Worm (Caenorhabditis elegans) whole organism, mixed stage, embryonic: ENCODE data around the gene srt-53.

Experiments used
- M03D4.4 ChIP-seq: sonication (generic microtip); optimal IDR thresholded peaks from 2 replicates; lab custom pipeline; 2017; ENCODE audit warnings: mild to moderate bottlenecking, missing genetic modification characterization, missing compliant biosample characterization
- bed-3 ChIP-seq: fragments of 200-800 bp; sonication (Bioruptor generic); optimal IDR thresholded peaks from 3 replicates; lab custom pipeline; 2018; ENCODE audit warnings: mild to moderate bottlenecking, missing genetic modification characterization, moderate library complexity, missing compliant biosample characterization
- ceh-39 ChIP-seq: fragments of 150-350 bp; optimal IDR thresholded peaks from 2 replicates; lab custom pipeline; 2014; ENCODE audit warnings: missing biosample characterization, missing genetic modification characterization
- ceh-43 ChIP-seq: fragments of 200-800 bp; sonication (Bioruptor generic); optimal IDR thresholded peaks from 2 replicates; lab custom pipeline; 2018; ENCODE audit warnings: mild to moderate bottlenecking, missing genetic modification characterization, moderate library complexity, missing compliant biosample characterization
- ceh-83 ChIP-seq: fragments of 200-800 bp; sonication (Bioruptor generic); optimal IDR thresholded peaks from 2 replicates; lab custom pipeline; 2018; ENCODE audit warnings: mild to moderate bottlenecking, missing genetic modification characterization, missing compliant biosample characterization
- cnd-1 ChIP-seq: fragments of 200-800 bp; sonication (Bioruptor generic); optimal IDR thresholded peaks from 2 replicates; lab custom pipeline; 2018; ENCODE audit warnings: mild to moderate bottlenecking, missing genetic modification characterization, missing compliant biosample characterization
- drap-1 ChIP-seq: fragments of 200-800 bp; sonication (Bioruptor generic); optimal IDR thresholded peaks from 3 replicates; lab custom pipeline; 2018; ENCODE audit warnings: mild to moderate bottlenecking, missing genetic modification characterization, missing compliant biosample characterization
- elt-1 ChIP-seq: sonication (generic microtip); optimal IDR thresholded peaks from 2 replicates; lab custom pipeline; 2017; ENCODE audit warnings: missing genetic modification characterization, mild to moderate bottlenecking, missing compliant biosample characterization, antibody characterized with exemption, moderate library complexity, borderline replicate concordance; ENCODE audit not compliant: insufficient read depth
- elt-3 ChIP-seq: fragments of 150-350 bp; optimal IDR thresholded peaks from 2 replicates; lab custom pipeline; 2014; ENCODE audit warnings: missing biosample characterization, missing genetic modification characterization
- flh-1 ChIP-seq: fragments of 200-800 bp; sonication (Bioruptor generic); optimal IDR thresholded peaks from 2 replicates; lab custom pipeline; 2018; ENCODE audit warnings: mild to moderate bottlenecking, missing genetic modification characterization, moderate library complexity, missing compliant biosample characterization
- ham-2 ChIP-seq: fragments of 200-800 bp; sonication (Bioruptor generic); optimal IDR thresholded peaks from 2 replicates; lab custom pipeline; 2018; ENCODE audit warnings: mild to moderate bottlenecking, missing genetic modification characterization, missing compliant biosample characterization
- hlh-1 ChIP-seq: fragments of 150-350 bp; optimal IDR thresholded peaks from 2 replicates; lab custom pipeline; 2014; ENCODE audit warnings: missing biosample characterization, missing genetic modification reagents, missing genetic modification characterization
- lin-13 ChIP-seq: fragments of 150-350 bp; optimal IDR thresholded peaks from 2 replicates; lab custom pipeline; 2014; ENCODE audit warnings: missing biosample characterization, missing genetic modification characterization
- lin-32 ChIP-seq: fragments of 200-800 bp; sonication (Bioruptor generic); optimal IDR thresholded peaks from 2 replicates; lab custom pipeline; 2018; ENCODE audit warnings: mild to moderate bottlenecking, missing genetic modification characterization, missing compliant biosample characterization
- lsy-2 ChIP-seq: fragments of 150-350 bp; optimal IDR thresholded peaks from 2 replicates; lab custom pipeline; 2014; ENCODE audit warnings: missing biosample characterization, missing genetic modification characterization
- mab-5 ChIP-seq: fragments of 150-350 bp; optimal IDR thresholded peaks from 2 replicates; lab custom pipeline; 2014; ENCODE audit warnings: missing biosample characterization, missing genetic modification characterization
- mep-1 ChIP-seq: fragments of 150-350 bp; optimal IDR thresholded peaks from 2 replicates; lab custom pipeline; 2017; ENCODE audit warnings: missing biosample characterization, missing genetic modification reagents, missing genetic modification characterization, inconsistent platforms
- mls-2 ChIP-seq: sonication (generic microtip); optimal IDR thresholded peaks from 2 replicates; lab custom pipeline; 2016; ENCODE audit warnings: mild to moderate bottlenecking, missing genetic modification characterization, moderate library complexity, missing compliant biosample characterization
- nhr-12 ChIP-seq: fragments of 150-350 bp; optimal IDR thresholded peaks from 2 replicates; lab custom pipeline; 2014; ENCODE audit warnings: missing biosample characterization, missing genetic modification characterization
- nhr-2 ChIP-seq: fragments of 150-350 bp; optimal IDR thresholded peaks from 2 replicates; lab custom pipeline; 2014; ENCODE audit warnings: missing biosample characterization, missing genetic modification characterization
- nhr-237 ChIP-seq: fragments of 150-350 bp; optimal IDR thresholded peaks from 2 replicates; lab custom pipeline; 2014; ENCODE audit warnings: missing biosample characterization, missing genetic modification characterization
- nhr-28 ChIP-seq: fragments of 150-350 bp; optimal IDR thresholded peaks from 2 replicates; lab custom pipeline; 2014; ENCODE audit warnings: missing biosample characterization, missing genetic modification characterization
- nhr-76 ChIP-seq: sonication (generic microtip); optimal IDR thresholded peaks from 2 replicates; lab custom pipeline; 2017; ENCODE audit warnings: missing biosample characterization, missing genetic modification characterization
- pha-4 ChIP-seq: fragments of 150-350 bp; optimal IDR thresholded peaks from 2 replicates; lab custom pipeline; 2018; ENCODE audit warnings: missing biosample characterization, missing genetic modification reagents, missing genetic modification characterization
- sem-2 ChIP-seq: fragments of 200-800 bp; sonication (Bioruptor generic); optimal IDR thresholded peaks from 2 replicates; lab custom pipeline; 2018; ENCODE audit warnings: mild to moderate bottlenecking, missing genetic modification characterization, missing compliant biosample characterization
- snpc-4 ChIP-seq: fragments of 150-350 bp; optimal IDR thresholded peaks from 2 replicates; lab custom pipeline; 2014; ENCODE audit warnings: missing biosample characterization, missing genetic modification characterization
- sptf-1 ChIP-seq: sonication (generic microtip); optimal IDR thresholded peaks from 2 replicates; lab custom pipeline; 2017; ENCODE audit warnings: mild to moderate bottlenecking, missing genetic modification characterization, moderate library complexity, missing compliant biosample characterization
- tbx-8 ChIP-seq: fragments of 200-800 bp; sonication (Bioruptor generic); optimal IDR thresholded peaks from 2 replicates; lab custom pipeline; 2018; ENCODE audit warnings: mild to moderate bottlenecking, missing genetic modification characterization, moderate library complexity, missing compliant biosample characterization
- unc-120 ChIP-seq: sonication (generic microtip); optimal IDR thresholded peaks from 2 replicates; lab custom pipeline; 2017; ENCODE audit warnings: missing genetic modification characterization, missing compliant biosample characterization; ENCODE audit not compliant: poor library complexity, severe bottlenecking
- unc-39 ChIP-seq: fragments of 150-350 bp; optimal IDR thresholded peaks from 2 replicates; lab custom pipeline; 2014; ENCODE audit warnings: missing biosample characterization, missing genetic modification characterization
- unc-62 ChIP-seq: fragments of 150-350 bp; optimal IDR thresholded peaks from 2 replicates; lab custom pipeline; 2014; ENCODE audit warnings: missing biosample characterization, missing genetic modification reagents, missing genetic modification characterization
- ztf-11 ChIP-seq: fragments of 150-350 bp; optimal IDR thresholded peaks from 2 replicates; lab custom pipeline; 2014; ENCODE audit warnings: missing biosample characterization, missing genetic modification characterization

Gene srt-53

ce11 chrV:7978798-7979197 is 38.6 kb upstream of the srt-53 start:
- TF ChIP-seq elt-1 (tag; lab: Kevin White, UChicago) = no peak
- TF ChIP-seq nhr-237 = peak; percentile 9
- no peak for TF ChIP-seq lin-32 (GFP tag; lab: Kevin White, UChicago)
- peak; percentile 46 for TF ChIP-seq sptf-1
- peak; percentile 55 for TF ChIP-seq drap-1 (GFP tag; lab: Kevin White, UChicago)
- no peak for TF ChIP-seq unc-39 (tag; lab: Kevin White, UChicago)
- TF ChIP-seq ceh-83 (GFP tag; lab: Kevin White, UChicago) = no peak
- no peak for TF ChIP-seq unc-120 (tag; lab: Kevin White, UChicago)
- TF ChIP-seq M03D4.4 (tag; lab: Kevin White, UChicago) = no peak
- peak; percentile 45 for TF ChIP-seq cnd-1 (tag; lab: Kevin White, UChicago)
- peak; percentile 51 for TF ChIP-seq lsy-2 (tag; lab: Kevin White, UChicago)
- TF ChIP-seq nhr-28 (tag; lab: Kevin White, UChicago) = no peak
- TF ChIP-seq lin-13 (tag; lab: Kevin White, UChicago) = no peak
- TF ChIP-seq hlh-1 = no peak
- TF ChIP-seq snpc-4 (tag; lab: Kevin White, UChicago) = no peak
- peak; percentile 76 for TF ChIP-seq ceh-39 (tag; lab: Kevin White, UChicago)
- TF ChIP-seq mls-2 (tag; lab: Kevin White, UChicago) = peak; percentile 14
- peak; percentile 98 for TF ChIP-seq nhr-2 (tag; lab: Kevin White, UChicago)
- peak; percentile 47 for TF ChIP-seq ham-2 (GFP tag; lab: Kevin White, UChicago)
- TF ChIP-seq tbx-8 (GFP tag; lab: Kevin White, UChicago) = no peak

DNA sequence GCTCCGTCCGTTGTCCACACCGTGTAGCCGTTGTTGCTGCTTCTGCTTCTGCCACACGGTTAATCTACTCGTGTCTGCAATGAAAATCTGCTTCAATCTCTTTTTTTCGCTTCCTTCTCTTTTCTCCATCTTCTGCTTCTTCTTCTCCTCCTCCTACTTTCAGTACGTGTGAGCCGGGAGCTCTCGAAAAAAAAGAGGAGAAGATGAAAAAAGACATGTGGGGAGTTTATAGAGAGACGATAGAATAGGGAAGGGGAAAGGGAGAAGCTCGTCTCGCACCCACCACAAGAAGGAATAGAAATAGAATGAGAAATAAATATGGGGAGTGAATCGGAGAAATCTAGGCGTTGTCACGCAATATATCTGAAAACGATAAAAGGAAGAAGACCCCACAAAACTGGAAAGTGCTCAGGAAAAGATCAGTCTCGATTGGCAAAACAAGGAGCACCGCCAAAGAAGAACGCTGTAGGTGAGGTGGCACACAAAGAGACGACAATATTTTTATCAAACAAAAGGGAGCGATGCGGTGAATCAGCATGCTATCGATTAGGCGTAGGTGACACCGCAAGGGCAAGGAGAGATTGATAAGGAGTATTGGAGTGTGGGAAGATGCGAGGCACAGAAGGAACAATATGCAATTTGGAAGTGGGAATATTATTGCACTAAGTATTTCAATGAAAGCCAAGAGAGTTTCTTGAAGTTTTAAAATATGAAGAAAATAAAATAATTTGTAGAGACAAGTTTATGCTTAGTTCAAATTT is 37.7 kb upstream of the srt-53 start, which contains the start of gene let-413:
Gene let-413, minus strand, starts transcription at position 76 of the 761 bp plus-strand sequence.
- TF ChIP-seq ceh-39 (tag; lab: Kevin White, UChicago) (no peak), pha-4 (tag; lab: Kevin White, UChicago) (no peak), mep-1 (no peak), flh-1 (GFP tag; lab: Kevin White, UChicago) (no peak), hlh-1 (no peak), mls-2 (tag; lab: Kevin White, UChicago) (no peak), elt-1 (tag; lab: Kevin White, UChicago) (no peak), lsy-2 (tag; lab: Kevin White, UChicago) (no peak), ztf-11 (tag; lab: Kevin White, UChicago) (no peak), unc-120 (tag; lab: Kevin White, UChicago) (no peak), unc-39 (tag; lab: Kevin White, UChicago) (no peak), mab-5 (no peak), cnd-1 (tag; lab: Kevin White, UChicago) (no peak), bed-3 (GFP tag; lab: Kevin White, UChicago) (no peak), sem-2 (no peak), unc-62 (GFP tag; lab: Kevin White, UChicago) (no peak)

DNA sequence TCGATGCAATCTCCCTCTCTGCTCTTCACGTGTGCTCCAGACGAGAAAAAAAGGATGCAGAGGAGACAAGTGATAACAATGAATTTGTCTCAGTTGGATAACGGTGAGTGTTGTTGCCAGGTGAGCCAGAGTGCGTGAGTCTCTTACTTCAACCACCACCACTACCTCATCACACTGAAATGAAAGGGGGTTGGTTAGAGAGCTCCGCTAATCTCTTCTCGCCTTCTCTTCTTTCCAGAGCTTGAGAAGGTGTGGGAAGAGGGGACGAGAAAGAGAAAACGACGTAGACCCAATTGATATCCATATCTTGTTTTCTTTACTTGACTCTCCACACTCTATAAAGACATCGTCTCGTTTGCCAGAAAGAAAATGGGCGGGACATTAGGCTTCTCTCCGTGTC is 31.2 kb upstream of the srt-53 start:
- TF ChIP-seq lin-13 (tag; lab: Kevin White, UChicago) (no peak), elt-3 (tag; lab: Kevin White, UChicago) (no peak), elt-1 (tag; lab: Kevin White, UChicago) (no peak), tbx-8 (GFP tag; lab: Kevin White, UChicago) (no peak), mls-2 (tag; lab: Kevin White, UChicago) (no peak), bed-3 (GFP tag; lab: Kevin White, UChicago) (no peak), M03D4.4 (tag; lab: Kevin White, UChicago) (no peak), ceh-83 (GFP tag; lab: Kevin White, UChicago) (no peak), nhr-2 (tag; lab: Kevin White, UChicago) (no peak), lin-32 (GFP tag; lab: Kevin White, UChicago) (no peak), sptf-1 (no peak), unc-120 (tag; lab: Kevin White, UChicago) (no peak), sem-2 (no peak)

ce11 chrV:7970519-7970918 is 30.3 kb upstream of the srt-53 start:
- TF ChIP-seq sem-2 = no peak
- no peak for TF ChIP-seq nhr-28 (tag; lab: Kevin White, UChicago)
- TF ChIP-seq nhr-76 = no peak
- no peak for TF ChIP-seq cnd-1 (tag; lab: Kevin White, UChicago)
- no peak for TF ChIP-seq elt-1 (tag; lab: Kevin White, UChicago)
- no peak for TF ChIP-seq unc-39 (tag; lab: Kevin White, UChicago)
- no peak for TF ChIP-seq nhr-12 (tag; lab: Kevin White, UChicago)
- TF ChIP-seq lsy-2 (tag; lab: Kevin White, UChicago) = no peak
- no peak for TF ChIP-seq drap-1 (GFP tag; lab: Kevin White, UChicago)
- no peak for TF ChIP-seq lin-32 (GFP tag; lab: Kevin White, UChicago)
- no peak for TF ChIP-seq pha-4 (tag; lab: Kevin White, UChicago)
- TF ChIP-seq ceh-43 = no peak
- TF ChIP-seq flh-1 (GFP tag; lab: Kevin White, UChicago) = no peak
- no peak for TF ChIP-seq M03D4.4 (tag; lab: Kevin White, UChicago)
- no peak for TF ChIP-seq ztf-11 (tag; lab: Kevin White, UChicago)
